Worm (Caenorhabditis elegans): ENCODE data around the gene R155.3.

ce11 chrIII:2001210-2001609 is 24.7 kb upstream of the R155.3 start:
- TF ChIP-seq ceh-31 (tag; optimal IDR thresholded peaks at IDR 0.05) (no peak), K02D7.2 (tag; optimal IDR thresholded peaks at IDR 0.05) (no peak), ama-1 (optimal IDR thresholded peaks at IDR 0.05) (no peak)

All from whole organism, late embryonic.